Worm (Caenorhabditis elegans): ENCODE results near the gene C08H9.16.

The C08H9.16 gene

DNA sequence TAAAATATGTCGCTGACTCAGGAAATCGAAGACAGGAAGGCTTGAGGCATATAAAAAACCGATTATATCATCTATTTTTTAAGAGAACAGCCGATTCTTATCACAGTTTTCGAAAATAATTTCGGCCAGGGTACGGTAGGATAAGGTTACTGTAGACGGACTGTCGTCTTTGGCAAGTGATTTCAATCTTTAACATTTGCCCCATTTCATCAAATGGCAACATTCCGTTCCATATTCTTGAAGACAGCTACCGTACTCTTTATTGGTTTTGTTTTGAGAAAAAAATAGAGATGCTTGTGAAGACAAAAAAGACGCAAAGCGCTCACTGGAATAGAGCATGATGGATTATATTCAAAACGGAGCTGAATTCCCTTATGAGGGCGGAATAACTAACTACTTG, 6.2 kb downstream of the C08H9.16 start:
- TF ChIP-seq isw-1 (GFP tag; IDR thresholded peaks at IDR 0.05) (no peak), F16B12.6 (tag; optimal IDR thresholded peaks at IDR 0.05) (no peak), rnt-1 (tag; optimal IDR thresholded peaks at IDR 0.05) (no peak), unc-30 (tag; optimal IDR thresholded peaks at IDR 0.05) (no peak)

DNA sequence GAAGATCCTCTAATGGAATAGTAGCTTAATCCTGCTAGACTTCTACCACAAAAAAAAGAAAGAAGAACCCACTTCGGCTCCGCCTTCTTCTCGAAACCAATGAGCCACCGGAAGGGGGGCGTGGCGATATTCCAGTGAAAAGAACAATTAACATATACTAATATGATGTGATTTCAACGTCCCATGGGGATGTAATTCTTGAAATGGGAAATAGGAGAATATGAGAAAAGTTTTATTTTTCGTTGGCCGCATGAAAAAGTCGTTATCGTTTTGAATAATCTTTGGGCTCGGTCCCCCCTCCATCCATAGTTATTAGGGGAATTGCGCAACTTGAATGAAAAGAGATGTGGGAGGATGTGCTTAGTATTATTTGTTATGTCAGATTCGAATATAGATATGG, 7.7 kb downstream of the C08H9.16 start, which contains the start of gene unc-4:
Gene unc-4 (minus strand): TSS at position 101 of the 400 bp plus-strand sequence.
- TF ChIP-seq egl-27 (tag; optimal IDR thresholded peaks at IDR 0.05) = no peak
- no peak for TF ChIP-seq jun-1 (tag; optimal IDR thresholded peaks at IDR 0.05)
- TF ChIP-seq ets-5 (GFP tag; IDR thresholded peaks at IDR 0.05) = no peak
- TF ChIP-seq mef-2 (tag; optimal IDR thresholded peaks at IDR 0.05) = no peak
- TF ChIP-seq lin-39 (tag; optimal IDR thresholded peaks at IDR 0.05) = no peak
- TF ChIP-seq nhr-237 (tag; optimal IDR thresholded peaks at IDR 0.05) = no peak
- no peak for TF ChIP-seq ceh-90 (tag; optimal IDR thresholded peaks at IDR 0.05)
- TF ChIP-seq snu-23 (GFP tag; optimal IDR thresholded peaks at IDR 0.05) = no peak
- no peak for TF ChIP-seq lin-14 (GFP tag; optimal IDR thresholded peaks at IDR 0.05)
- TF ChIP-seq rnt-1 (tag; optimal IDR thresholded peaks at IDR 0.05) = no peak
- no peak for TF ChIP-seq nhr-85 (tag)
- no peak for TF ChIP-seq fos-1 (tag; optimal IDR thresholded peaks at IDR 0.05)
- TF ChIP-seq xbp-1 (tag; optimal IDR thresholded peaks at IDR 0.05) = no peak
- no peak for TF ChIP-seq nhr-90 (tag; optimal IDR thresholded peaks at IDR 0.05; ENCODE audit: poor library complexity)

DNA sequence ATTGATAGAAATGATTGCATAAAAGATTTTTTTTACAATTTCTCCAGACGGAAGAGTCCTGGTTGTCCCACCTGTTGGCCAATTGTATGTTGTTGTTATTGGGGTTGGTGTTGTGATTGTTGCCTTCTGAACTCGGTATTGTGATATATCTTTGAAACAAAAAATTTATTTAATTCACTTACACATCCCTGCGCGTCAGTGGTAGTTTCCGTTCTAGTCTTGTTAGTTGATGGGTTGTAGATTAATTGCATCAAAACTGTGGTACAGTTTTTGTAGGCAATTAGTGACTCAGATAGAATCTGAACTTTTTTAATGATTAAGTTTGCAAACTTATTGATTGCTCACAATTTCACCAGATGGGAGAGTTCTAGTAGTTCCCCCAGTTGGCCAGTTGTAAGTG, 11.9 kb downstream of the C08H9.16 start:
- TF ChIP-seq efl-1 (optimal IDR thresholded peaks at IDR 0.05) = no peak
- peak in 1 of 2 experiments; percentile 62 for TF ChIP-seq efl-1 (GFP tag; optimal IDR thresholded peaks at IDR 0.05 in 1 of 2)
- no peak for TF ChIP-seq hpl-2 (GFP tag; optimal IDR thresholded peaks at IDR 0.05)

DNA sequence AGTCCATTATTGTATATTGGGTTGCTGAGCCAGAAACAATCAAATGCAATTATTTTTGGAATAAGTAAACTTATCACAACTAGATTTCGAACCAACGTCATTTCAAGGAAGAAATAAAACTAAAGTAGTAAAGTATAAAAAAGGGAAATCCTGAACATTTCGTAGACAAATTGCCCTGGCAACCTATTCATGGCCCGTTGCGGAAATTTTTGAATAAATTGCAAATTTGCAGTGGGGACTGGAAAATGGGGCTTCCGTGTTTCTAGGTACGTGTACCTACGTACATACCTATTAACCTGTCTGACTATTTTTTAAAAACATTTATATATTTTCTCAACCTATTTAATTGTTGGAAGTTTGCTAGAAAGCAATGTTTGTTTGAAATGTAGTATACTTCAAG, 22.4 kb downstream of the C08H9.16 start, which contains the start of gene F26C11.3:
Gene F26C11.3 (minus strand): TSS at position 101 of the 400 bp plus-strand sequence.
- TF ChIP-seq C16A3.4 (tag; optimal IDR thresholded peaks at IDR 0.05) = no peak
- TF ChIP-seq grh-1 (GFP tag; IDR thresholded peaks at IDR 0.05) = no peak
- TF ChIP-seq pag-3 (tag; optimal IDR thresholded peaks at IDR 0.05; ENCODE audit: borderline replicate concordance, insufficient read depth) = no peak
- TF ChIP-seq snpc-4 (tag; optimal IDR thresholded peaks at IDR 0.05) = no peak
- TF ChIP-seq nhr-84 (tag; optimal IDR thresholded peaks at IDR 0.05) = no peak
- TF ChIP-seq pax-3 (tag; optimal IDR thresholded peaks at IDR 0.05) = no peak
- TF ChIP-seq jun-1 (tag; optimal IDR thresholded peaks at IDR 0.05) = no peak
- no peak for TF ChIP-seq mab-9 (GFP tag; IDR thresholded peaks at IDR 0.05)
- no peak for TF ChIP-seq nhr-85 (tag)
- TF ChIP-seq nhr-11 (tag; optimal IDR thresholded peaks at IDR 0.05) = no peak
- TF ChIP-seq hpl-2 (GFP tag; optimal IDR thresholded peaks at IDR 0.05) = no peak
- TF ChIP-seq egl-27 (tag; optimal IDR thresholded peaks at IDR 0.05) = no peak

DNA sequence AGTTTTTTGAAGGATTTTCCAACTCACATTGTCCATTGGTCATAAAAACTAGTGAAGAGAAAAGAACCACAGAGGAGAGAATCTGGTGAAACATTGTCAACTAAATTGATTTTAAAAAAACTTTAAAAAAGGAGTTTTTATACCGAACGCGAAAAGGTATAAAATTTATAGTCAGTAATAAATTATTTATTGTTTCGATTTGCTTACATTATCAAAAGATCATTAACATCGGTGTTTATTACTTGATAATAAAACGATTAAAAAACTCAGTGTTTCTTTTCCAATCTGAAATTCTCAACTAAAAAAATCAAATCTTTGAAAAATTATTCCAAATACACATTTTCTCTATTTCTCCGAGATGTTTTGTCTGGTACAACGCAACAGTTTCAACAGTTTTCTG, 23.6 kb downstream of the C08H9.16 start, which contains the start of gene F26C11.4:
Gene F26C11.4 (minus strand): TSS at position 101 of the 400 bp plus-strand sequence.
- TF ChIP-seq hlh-4 (tag; optimal IDR thresholded peaks at IDR 0.05) = no peak
- TF ChIP-seq mep-1 (tag; optimal IDR thresholded peaks at IDR 0.05) = no peak
- TF ChIP-seq nhr-77 (tag; optimal IDR thresholded peaks at IDR 0.05) = no peak
- no peak for TF ChIP-seq nhr-85 (tag)
- TF ChIP-seq hpl-2 (GFP tag; optimal IDR thresholded peaks at IDR 0.05) = no peak
- TF ChIP-seq lin-13 (GFP tag; optimal IDR thresholded peaks at IDR 0.05) = no peak
- no peak for TF ChIP-seq mef-2 (tag; optimal IDR thresholded peaks at IDR 0.05)
- no peak for TF ChIP-seq pax-3 (tag; optimal IDR thresholded peaks at IDR 0.05)
- no peak for TF ChIP-seq unc-86 (tag; optimal IDR thresholded peaks at IDR 0.05)
- TF ChIP-seq sox-4 (tag; optimal IDR thresholded peaks at IDR 0.05) = no peak
- no peak for TF ChIP-seq rnt-1 (tag; optimal IDR thresholded peaks at IDR 0.05)

DNA sequence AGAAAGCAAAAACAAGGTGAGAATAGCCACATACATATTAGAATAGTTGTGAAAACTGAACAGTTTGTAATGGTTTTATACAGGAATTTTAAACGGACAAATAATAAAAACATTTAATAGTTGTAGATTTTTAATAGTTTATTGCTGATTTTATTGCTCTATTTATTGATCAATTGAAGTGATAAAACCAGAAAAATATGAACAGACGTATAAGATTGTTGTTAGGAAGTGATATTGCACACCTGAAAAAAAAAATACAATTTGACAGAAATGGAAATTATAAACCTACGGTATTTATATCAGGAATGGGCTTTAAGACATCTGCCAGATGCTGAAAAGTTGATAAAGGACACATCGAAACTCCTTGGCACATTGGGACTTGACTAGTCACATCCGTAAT, 25.3 kb downstream of the C08H9.16 start, which contains the start of gene C05C10.8:
Gene C05C10.8 (minus strand): TSS at position 101 of the 400 bp plus-strand sequence.
- TF ChIP-seq unc-130 (tag; optimal IDR thresholded peaks at IDR 0.05) (no peak), efl-1 (optimal IDR thresholded peaks at IDR 0.05) (no peak), efl-1 (GFP tag; optimal IDR thresholded peaks at IDR 0.05 in 1 of 2) (peak in 1 of 2 experiments; percentile 32)

Data from whole organism, L1 larva.